Worm (Caenorhabditis elegans) whole organism, L2 larva: ENCODE measurements around the gene F38G1.3.

Experiments
- C34F6.9 ChIP-seq: fragments of 150-350 bp; optimal IDR thresholded peaks from 2 replicates; lab custom pipeline; 2014; ENCODE audit warnings: missing biosample characterization, missing genetic modification characterization
- R02D3.7 ChIP-seq: fragments of 150-350 bp; optimal IDR thresholded peaks from 2 replicates; lab custom pipeline; 2014; ENCODE audit warnings: missing biosample characterization, missing genetic modification characterization
- Y55F3AM.14 ChIP-seq: fragments of 200-800 bp; sonication (Bioruptor generic); optimal IDR thresholded peaks from 2 replicates; lab custom pipeline; 2018; ENCODE audit warnings: mild to moderate bottlenecking, missing genetic modification characterization, missing compliant biosample characterization
- ZK546.5 ChIP-seq: sonication (generic microtip); optimal IDR thresholded peaks from 2 replicates; lab custom pipeline; 2017; ENCODE audit warnings: missing biosample characterization, missing genetic modification characterization
- alr-1 ChIP-seq: fragments of 150-350 bp; optimal IDR thresholded peaks from 2 replicates; lab custom pipeline; 2014; ENCODE audit warnings: missing biosample characterization, missing genetic modification characterization
- aly-2 ChIP-seq: fragments of 150-350 bp; optimal IDR thresholded peaks from 2 replicates; lab custom pipeline; 2014; ENCODE audit warnings: missing biosample characterization, missing genetic modification characterization
- ama-1 ChIP-seq: fragments of 150-350 bp; optimal IDR thresholded peaks from 2 replicates; lab custom pipeline; 2018; ENCODE audit warnings: inconsistent platforms
- blmp-1 ChIP-seq: sonication (generic microtip); optimal IDR thresholded peaks from 2 replicates; lab custom pipeline; 2017; ENCODE audit warnings: missing genetic modification characterization, mild to moderate bottlenecking, missing compliant biosample characterization, antibody characterized with exemption, moderate library complexity; ENCODE audit not compliant: insufficient read depth
- ceh-16 ChIP-seq: fragments of 150-350 bp; optimal IDR thresholded peaks from 2 replicates; lab custom pipeline; 2014; ENCODE audit warnings: missing biosample characterization, missing genetic modification characterization
- crh-2 ChIP-seq: sonication (generic microtip); optimal IDR thresholded peaks from 2 replicates; lab custom pipeline; 2017; ENCODE audit warnings: missing biosample characterization, missing genetic modification characterization
- dmd-4 ChIP-seq: sonication (generic microtip); optimal IDR thresholded peaks from 2 replicates; lab custom pipeline; 2017; ENCODE audit warnings: missing biosample characterization, missing genetic modification characterization
- elt-1 ChIP-seq: fragments of 150-350 bp; optimal IDR thresholded peaks from 2 replicates; lab custom pipeline; 2014; ENCODE audit warnings: missing biosample characterization, missing genetic modification characterization
- elt-3 ChIP-seq: sonication (generic microtip); optimal IDR thresholded peaks from 2 replicates; lab custom pipeline; 2017; ENCODE audit warnings: missing biosample characterization, missing genetic modification characterization
- fos-1 ChIP-seq: fragments of 150-350 bp; optimal IDR thresholded peaks from 2 replicates; lab custom pipeline; 2014; ENCODE audit warnings: missing biosample characterization, missing genetic modification characterization
- gmeb-1 ChIP-seq: fragments of 150-350 bp; optimal IDR thresholded peaks from 2 replicates; lab custom pipeline; 2014; ENCODE audit warnings: missing biosample characterization, missing genetic modification characterization
- lin-11 ChIP-seq: fragments of 150-350 bp; sonication (generic microtip); optimal IDR thresholded peaks from 2 replicates; lab custom pipeline; 2014; ENCODE audit warnings: missing biosample characterization, missing genetic modification characterization, inconsistent platforms, mixed read lengths
- lin-13 ChIP-seq: fragments of 150-350 bp; optimal IDR thresholded peaks from 2 replicates; lab custom pipeline; 2014; ENCODE audit warnings: missing biosample characterization, missing genetic modification reagents, missing genetic modification characterization
- lsy-2 ChIP-seq, 2 experiments: fragments of 150-350 bp in 1 of 2; sonication (generic microtip) in 1 of 2; optimal IDR thresholded peaks; 2 replicates each; lab custom pipeline; 2014 to 2017; ENCODE audit warnings: missing biosample characterization in 2 of 2, missing genetic modification characterization in 2 of 2
- mab-5 ChIP-seq: fragments of 150-350 bp; optimal IDR thresholded peaks from 2 replicates; lab custom pipeline; 2014; ENCODE audit warnings: missing biosample characterization, missing genetic modification characterization
- mbf-1 ChIP-seq: sonication (generic microtip); optimal IDR thresholded peaks from 2 replicates; lab custom pipeline; 2017; ENCODE audit warnings: missing biosample characterization, missing genetic modification characterization
- mdl-1 ChIP-seq, 2 experiments: fragments of 150-350 bp in 1 of 2; sonication (generic microtip) in 1 of 2; optimal IDR thresholded peaks; 2 replicates each; lab custom pipeline; 2017; ENCODE audit warnings: missing biosample characterization in 2 of 2, missing genetic modification characterization in 2 of 2
- nhr-10 ChIP-seq: sonication (generic microtip); optimal IDR thresholded peaks from 2 replicates; lab custom pipeline; 2017; ENCODE audit warnings: missing biosample characterization, missing genetic modification characterization
- nhr-11 ChIP-seq: fragments of 150-350 bp; optimal IDR thresholded peaks from 2 replicates; lab custom pipeline; 2014; ENCODE audit warnings: missing biosample characterization, missing genetic modification characterization
- nhr-12 ChIP-seq: fragments of 150-350 bp; optimal IDR thresholded peaks from 2 replicates; lab custom pipeline; 2014; ENCODE audit warnings: missing biosample characterization, missing genetic modification characterization
- nhr-129 ChIP-seq: fragments of 150-350 bp; optimal IDR thresholded peaks from 2 replicates; lab custom pipeline; 2014; ENCODE audit warnings: missing biosample characterization, missing genetic modification characterization
- nhr-21 ChIP-seq: fragments of 150-350 bp; optimal IDR thresholded peaks from 2 replicates; lab custom pipeline; 2014; ENCODE audit warnings: missing biosample characterization, missing genetic modification characterization
- nhr-237 ChIP-seq: fragments of 150-350 bp; optimal IDR thresholded peaks from 2 replicates; lab custom pipeline; 2014; ENCODE audit warnings: missing biosample characterization, missing genetic modification characterization
- nhr-25 ChIP-seq: fragments of 150-350 bp; sonication (generic microtip); optimal IDR thresholded peaks from 3 replicates; lab custom pipeline; 2014; ENCODE audit warnings: missing biosample characterization, missing genetic modification characterization
- nhr-77 ChIP-seq: fragments of 150-350 bp; optimal IDR thresholded peaks from 2 replicates; lab custom pipeline; 2014; ENCODE audit warnings: missing biosample characterization, missing genetic modification characterization
- sem-4 ChIP-seq: fragments of 150-350 bp; optimal IDR thresholded peaks from 2 replicates; lab custom pipeline; 2014; ENCODE audit warnings: missing biosample characterization, missing genetic modification reagents, missing genetic modification characterization
- skn-1 ChIP-seq: sonication (generic microtip); optimal IDR thresholded peaks from 2 replicates; lab custom pipeline; 2017; ENCODE audit warnings: missing biosample characterization, missing genetic modification characterization
- sma-3 ChIP-seq: sonication (generic microtip); optimal IDR thresholded peaks from 2 replicates; lab custom pipeline; 2016; ENCODE audit warnings: missing genetic modification reagents, missing genetic modification characterization, missing compliant biosample characterization
- sma-9 ChIP-seq, 2 experiments: fragments of 150-350 bp in 1 of 2; sonication (generic microtip) in 1 of 2; optimal IDR thresholded peaks; 2 replicates each; lab custom pipeline; 2014 to 2016; ENCODE audit warnings: missing genetic modification characterization in 2 of 2, mild to moderate bottlenecking in 1 of 2, missing biosample characterization in 1 of 2, missing compliant biosample characterization in 1 of 2, missing genetic modification reagents in 1 of 2, moderate library complexity in 1 of 2
- snpc-4 ChIP-seq: fragments of 150-350 bp; optimal IDR thresholded peaks from 2 replicates; lab custom pipeline; 2014; ENCODE audit warnings: missing biosample characterization, missing genetic modification characterization
- unc-39 ChIP-seq: fragments of 150-350 bp; optimal IDR thresholded peaks from 2 replicates; lab custom pipeline; 2014; ENCODE audit warnings: missing biosample characterization, missing genetic modification characterization
- unc-55 ChIP-seq: fragments of 150-350 bp; sonication (generic microtip); optimal IDR thresholded peaks from 3 replicates; lab custom pipeline; 2014; ENCODE audit warnings: missing biosample characterization, missing genetic modification reagents, missing genetic modification characterization
- unc-62 ChIP-seq: fragments of 150-350 bp; optimal IDR thresholded peaks from 2 replicates; lab custom pipeline; 2014; ENCODE audit warnings: missing biosample characterization, missing genetic modification reagents, missing genetic modification characterization
- zag-1 ChIP-seq: fragments of 150-350 bp; optimal IDR thresholded peaks from 2 replicates; lab custom pipeline; 2014; ENCODE audit warnings: missing biosample characterization, missing genetic modification characterization
- ztf-1 ChIP-seq: fragments of 200-800 bp; sonication (Bioruptor generic); conservative IDR thresholded peaks from 2 replicates; pipeline ENCODE4 v1.3.6; 2022; ENCODE audit warnings: missing genetic modification characterization, missing compliant biosample characterization
- ztf-11 ChIP-seq: sonication (generic microtip); optimal IDR thresholded peaks from 2 replicates; lab custom pipeline; 2017; ENCODE audit warnings: missing biosample characterization, missing genetic modification characterization
- ztf-4 ChIP-seq: fragments of 150-350 bp; optimal IDR thresholded peaks from 2 replicates; lab custom pipeline; 2014; ENCODE audit warnings: missing biosample characterization, missing genetic modification characterization

Gene F38G1.3

ce11 chrX:489635-490105 lies 13.3 kb downstream of the F38G1.3 start, which contains the start of gene egl-17 (continued):
- TF ChIP-seq unc-62 (GFP tag; lab: Kevin White, UChicago): no peak

ce11 chrX:492919-493318 lies 16.6 kb downstream of the F38G1.3 start, which contains the start of gene B0310.1:
Gene B0310.1 (plus strand): TSS chrX:493228.
- TF ChIP-seq nhr-129 (tag; lab: Kevin White, UChicago) (peak; percentile 51), ZK546.5 (no peak), lin-11 (tag; lab: Kevin White, UChicago) (no peak)

- no peak for TF ChIP-seq ztf-4 (tag; lab: Kevin White, UChicago)
- no peak for TF ChIP-seq mbf-1 (tag; lab: Kevin White, UChicago)
- TF ChIP-seq ama-1 (lab: Kevin White, UChicago): no peak
Observed at ce11 chrX:496795-497194, 20.4 kb downstream of the F38G1.3 start.

- TF ChIP-seq elt-1 (tag; lab: Kevin White, UChicago) (no peak), nhr-25 (tag; lab: Kevin White, UChicago) (peak; percentile 60), unc-55 (no peak), nhr-21 (peak; percentile 13), elt-3 (no peak), blmp-1 (tag; lab: Kevin White, UChicago) (peak; percentile 7), mbf-1 (tag; lab: Kevin White, UChicago) (no peak), sma-3 (GFP tag; lab: Kevin White, UChicago) (peak; percentile 27), unc-39 (no peak), lsy-2 (tag; optimal IDR thresholded peaks at IDR 0.05; lab: Kevin White, UChicago) (peak in 1 of 2 experiments; percentile 30), ztf-4 (tag; lab: Kevin White, UChicago) (no peak), zag-1 (tag; lab: Kevin White, UChicago) (no peak), gmeb-1 (peak; percentile 11), sma-9 (GFP tag; optimal IDR thresholded peaks at IDR 0.05; lab: Kevin White, UChicago) (peak; percentile 16), sma-9 (tag; optimal IDR thresholded peaks at IDR 0.05; lab: Kevin White, UChicago) (no peak)
Observed at ce11 chrX:498640-499039, 22.3 kb downstream of the F38G1.3 start.

- peak; percentile 79 for TF ChIP-seq ceh-16
- no peak for TF ChIP-seq dmd-4 (tag; lab: Kevin White, UChicago)
- TF ChIP-seq sem-4 (tag; lab: Kevin White, UChicago): no peak
- no peak for TF ChIP-seq fos-1 (tag; lab: Kevin White, UChicago)
- TF ChIP-seq ama-1 (lab: Kevin White, UChicago): no peak
- no peak for TF ChIP-seq nhr-77 (tag; lab: Kevin White, UChicago)
- peak in 1 of 2 experiments; percentile 55 for TF ChIP-seq lsy-2 (tag; optimal IDR thresholded peaks at IDR 0.05; lab: Kevin White, UChicago)
- TF ChIP-seq mdl-1 (tag; optimal IDR thresholded peaks at IDR 0.05; lab: Kevin White, UChicago): no peak
- peak; percentile 19 for TF ChIP-seq nhr-25 (tag; lab: Kevin White, UChicago)
- TF ChIP-seq sma-3 (GFP tag; lab: Kevin White, UChicago): peak; percentile 38
- TF ChIP-seq C34F6.9: no peak
- TF ChIP-seq Y55F3AM.14: no peak
- TF ChIP-seq sma-9 (GFP tag; optimal IDR thresholded peaks at IDR 0.05; lab: Kevin White, UChicago): peak; percentile 34
- no peak for TF ChIP-seq sma-9 (tag; optimal IDR thresholded peaks at IDR 0.05; lab: Kevin White, UChicago)
- no peak for TF ChIP-seq elt-1 (tag; lab: Kevin White, UChicago)
- TF ChIP-seq nhr-21: peak; percentile 52
- TF ChIP-seq skn-1: no peak
- no peak for TF ChIP-seq lin-11 (tag; lab: Kevin White, UChicago)
- TF ChIP-seq zag-1 (tag; lab: Kevin White, UChicago): no peak
- TF ChIP-seq gmeb-1: no peak
- TF ChIP-seq R02D3.7: no peak
- TF ChIP-seq elt-3: no peak
- TF ChIP-seq snpc-4 (tag; lab: Kevin White, UChicago): no peak
- TF ChIP-seq ztf-11 (tag; lab: Kevin White, UChicago): no peak
- no peak for TF ChIP-seq unc-62 (GFP tag; lab: Kevin White, UChicago)
- TF ChIP-seq nhr-12 (tag; lab: Kevin White, UChicago): no peak
- no peak for TF ChIP-seq nhr-11 (tag; lab: Kevin White, UChicago)
- no peak for TF ChIP-seq ztf-1
- TF ChIP-seq nhr-237 (tag; lab: Kevin White, UChicago): no peak
- TF ChIP-seq lin-13 (GFP tag; lab: Kevin White, UChicago): no peak
- TF ChIP-seq crh-2 (tag; lab: Kevin White, UChicago): no peak
- TF ChIP-seq nhr-10 (tag; lab: Kevin White, UChicago): no peak
- TF ChIP-seq mab-5 (tag; lab: Kevin White, UChicago): no peak
- no peak for TF ChIP-seq ztf-4 (tag; lab: Kevin White, UChicago)
- no peak for TF ChIP-seq nhr-129 (tag; lab: Kevin White, UChicago)
- TF ChIP-seq alr-1 (tag; lab: Kevin White, UChicago): no peak
- TF ChIP-seq aly-2 (tag; lab: Kevin White, UChicago): no peak
- TF ChIP-seq unc-55: no peak
- TF ChIP-seq unc-39: no peak
Observed at ce11 chrX:504046-504843, 27.9 kb downstream of the F38G1.3 start.
